Worm (Caenorhabditis elegans) whole organism, L1 larva: ENCODE results near the gene cdl-1.

ENCODE experiments used
- C34B4.2 ChIP-seq: sonication (generic microtip); optimal IDR thresholded peaks from 2 replicates; lab custom pipeline; 2017; ENCODE audit warnings: mild to moderate bottlenecking, missing genetic modification characterization, missing compliant biosample characterization
- F16B12.6 ChIP-seq: fragments of 150-350 bp; optimal IDR thresholded peaks from 2 replicates; lab custom pipeline; 2014; ENCODE audit warnings: missing biosample characterization, missing genetic modification characterization
- Y116A8C.19 ChIP-seq: sonication (generic microtip); optimal IDR thresholded peaks from 2 replicates; lab custom pipeline; 2016; ENCODE audit warnings: missing compliant biosample characterization, missing genetic modification characterization, borderline replicate concordance
- blmp-1 ChIP-seq: fragments of 150-350 bp; optimal IDR thresholded peaks from 2 replicates; lab custom pipeline; 2014; ENCODE audit warnings: missing biosample characterization, missing genetic modification characterization
- ceh-63 ChIP-seq: fragments of 200-800 bp; sonication (Bioruptor generic); optimal IDR thresholded peaks from 2 replicates; lab custom pipeline; 2018; ENCODE audit warnings: mild to moderate bottlenecking, missing genetic modification characterization, missing compliant biosample characterization
- ceh-8 ChIP-seq: fragments of 200-800 bp; sonication (Bioruptor generic); optimal IDR thresholded peaks from 2 replicates; lab custom pipeline; 2018; ENCODE audit warnings: mild to moderate bottlenecking, missing genetic modification characterization, moderate library complexity, missing compliant biosample characterization
- ceh-82 ChIP-seq, 3 experiments: fragments of 150-350 bp in 1 of 3; sonication (generic microtip) in 2 of 3; optimal IDR thresholded peaks; 2 replicates each; lab custom pipeline; 2014 to 2017; ENCODE audit warnings: missing biosample characterization in 3 of 3, missing genetic modification characterization in 3 of 3
- ceh-88 ChIP-seq: fragments of 200-800 bp; sonication (Bioruptor generic); IDR thresholded peaks from 2 replicates; pipeline ENCODE4 v1.3.6; 2022; ENCODE audit warnings: missing genetic modification characterization, missing compliant biosample characterization
- dpl-1 ChIP-seq, 3 experiments: fragments of 150-350 bp in 2 of 3; sonication (generic microtip) in 1 of 3; optimal IDR thresholded peaks; 2 replicates each; lab custom pipeline; 2014 to 2017; ENCODE audit warnings: missing biosample characterization in 3 of 3, missing genetic modification characterization in 3 of 3, missing genetic modification reagents in 3 of 3
- dsc-1 ChIP-seq: sonication (generic microtip); optimal IDR thresholded peaks from 2 replicates; lab custom pipeline; 2016; ENCODE audit warnings: mild to moderate bottlenecking, missing genetic modification characterization, missing compliant biosample characterization
- efl-1 ChIP-seq, 4 experiments: fragments of 150-350 bp; optimal IDR thresholded peaks in 3 of 4; peaks in 1 of 4; 1 replicate in 1 of 4; 2 replicates in 3 of 4; lab custom pipeline; 2014; ENCODE audit warnings: missing biosample characterization in 2 of 4, missing genetic modification characterization in 2 of 4, missing genetic modification reagents in 2 of 4
- elt-3 ChIP-seq, 6 experiments: fragments of 150-350 bp in 1 of 6; sonication (generic microtip); optimal IDR thresholded peaks; 2 replicates each; lab custom pipeline; 2017 to 2018; ENCODE audit warnings: missing biosample characterization in 6 of 6, missing genetic modification characterization in 6 of 6, inconsistent platforms in 1 of 6
- fkh-10 ChIP-seq: sonication (generic microtip); optimal IDR thresholded peaks from 2 replicates; lab custom pipeline; 2017; ENCODE audit warnings: missing biosample characterization, missing genetic modification reagents, missing genetic modification characterization
- fkh-8 ChIP-seq: sonication (generic microtip); optimal IDR thresholded peaks from 2 replicates; lab custom pipeline; 2016; ENCODE audit warnings: mild to moderate bottlenecking, missing genetic modification characterization, missing compliant biosample characterization
- fos-1 ChIP-seq: fragments of 150-350 bp; optimal IDR thresholded peaks from 2 replicates; lab custom pipeline; 2014; ENCODE audit warnings: missing biosample characterization, missing genetic modification characterization
- hlh-4 ChIP-seq: sonication (generic microtip); optimal IDR thresholded peaks from 2 replicates; lab custom pipeline; 2016; ENCODE audit warnings: mild to moderate bottlenecking, missing genetic modification characterization, missing compliant biosample characterization
- irx-1 ChIP-seq: sonication (generic microtip); optimal IDR thresholded peaks from 2 replicates; lab custom pipeline; 2016; ENCODE audit warnings: missing genetic modification characterization, missing compliant biosample characterization
- isw-1 ChIP-seq: fragments of 200-800 bp; sonication (Bioruptor generic); IDR thresholded peaks from 2 replicates; pipeline ENCODE4 v1.3.6; 2022; ENCODE audit warnings: missing genetic modification characterization, missing compliant biosample characterization
- lin-15B ChIP-seq: fragments of 150-350 bp; sonication (generic microtip); optimal IDR thresholded peaks from 3 replicates; lab custom pipeline; 2014; ENCODE audit warnings: missing biosample characterization, missing genetic modification characterization
- lin-35 ChIP-seq, 2 experiments: fragments of 150-350 bp; optimal IDR thresholded peaks; 2 replicates each; lab custom pipeline; 2014; ENCODE audit warnings: missing biosample characterization in 2 of 2, missing genetic modification characterization in 2 of 2, missing genetic modification reagents in 2 of 2
- lsy-2 ChIP-seq, 2 experiments: fragments of 150-350 bp; optimal IDR thresholded peaks; 2 replicates each; lab custom pipeline; 2014; ENCODE audit warnings: missing biosample characterization in 2 of 2, missing genetic modification characterization in 2 of 2
- mep-1 ChIP-seq: fragments of 150-350 bp; optimal IDR thresholded peaks from 2 replicates; lab custom pipeline; 2014; ENCODE audit warnings: missing biosample characterization, missing genetic modification characterization
- nhr-11 ChIP-seq: fragments of 150-350 bp; optimal IDR thresholded peaks from 2 replicates; lab custom pipeline; 2014; ENCODE audit warnings: missing biosample characterization, missing genetic modification characterization
- nhr-12 ChIP-seq: sonication (generic microtip); optimal IDR thresholded peaks from 2 replicates; lab custom pipeline; 2017; ENCODE audit warnings: missing biosample characterization, missing genetic modification characterization
- nhr-71 ChIP-seq: sonication (generic microtip); optimal IDR thresholded peaks from 2 replicates; lab custom pipeline; 2016; ENCODE audit warnings: mild to moderate bottlenecking, missing genetic modification characterization, moderate library complexity, missing compliant biosample characterization
- rnt-1 ChIP-seq: sonication (generic microtip); optimal IDR thresholded peaks from 2 replicates; lab custom pipeline; 2016; ENCODE audit warnings: mild to moderate bottlenecking, missing genetic modification characterization, moderate library complexity, missing compliant biosample characterization
- skn-1 ChIP-seq: fragments of 150-350 bp; optimal IDR thresholded peaks from 2 replicates; lab custom pipeline; 2014; ENCODE audit warnings: missing biosample characterization, missing genetic modification characterization
- snpc-4 ChIP-seq: fragments of 150-350 bp; optimal IDR thresholded peaks from 2 replicates; lab custom pipeline; 2014; ENCODE audit warnings: missing biosample characterization, missing genetic modification characterization
- snu-23 ChIP-seq: sonication (generic microtip); optimal IDR thresholded peaks from 2 replicates; lab custom pipeline; 2016; ENCODE audit warnings: missing genetic modification characterization, missing compliant biosample characterization
- sptf-1 ChIP-seq: fragments of 150-350 bp; optimal IDR thresholded peaks from 2 replicates; lab custom pipeline; 2014; ENCODE audit warnings: missing biosample characterization, missing genetic modification characterization
- sup-37 ChIP-seq: fragments of 200-800 bp; sonication (Bioruptor generic); optimal IDR thresholded peaks from 2 replicates; lab custom pipeline; 2018; ENCODE audit warnings: mild to moderate bottlenecking, missing genetic modification characterization, missing compliant biosample characterization
- swsn-7 ChIP-seq: sonication (generic microtip); optimal IDR thresholded peaks from 2 replicates; lab custom pipeline; 2016; ENCODE audit warnings: missing genetic modification characterization, missing compliant biosample characterization
- unc-86 ChIP-seq: sonication (generic microtip); optimal IDR thresholded peaks from 2 replicates; lab custom pipeline; 2016; ENCODE audit warnings: missing genetic modification characterization, missing compliant biosample characterization
- zag-1 ChIP-seq: fragments of 150-350 bp; optimal IDR thresholded peaks from 2 replicates; lab custom pipeline; 2014; ENCODE audit warnings: missing biosample characterization, missing genetic modification characterization
- ztf-4 ChIP-seq: fragments of 150-350 bp; optimal IDR thresholded peaks from 2 replicates; lab custom pipeline; 2014; ENCODE audit warnings: missing biosample characterization, missing genetic modification characterization

The cdl-1 gene

DNA sequence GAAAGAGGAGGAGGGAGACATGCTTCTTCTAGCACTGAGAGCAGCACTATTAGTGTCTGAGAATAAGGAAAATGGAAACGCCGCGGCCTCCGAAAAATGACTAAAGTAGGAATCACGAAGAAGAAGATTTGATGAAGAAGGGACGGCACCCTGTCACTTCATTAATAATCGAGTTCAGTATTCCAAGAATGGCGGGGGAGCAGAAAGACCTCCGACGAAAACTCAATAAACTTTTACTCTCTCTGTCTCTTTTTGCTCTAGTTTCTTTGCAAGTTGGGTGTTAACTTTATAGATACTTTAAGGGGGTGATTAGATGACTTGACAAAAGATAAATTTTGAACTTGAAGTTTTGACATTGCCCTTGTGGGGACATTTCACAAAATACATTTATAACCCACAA lies 16.0 kb upstream of the cdl-1 start (continued):
- TF ChIP-seq lsy-2 (tag; optimal IDR thresholded peaks at IDR 0.05; lab: Kevin White, UChicago): no peak
- no peak for TF ChIP-seq snpc-4 (tag; lab: Kevin White, UChicago)
- no peak for TF ChIP-seq elt-3 (tag; optimal IDR thresholded peaks at IDR 0.05; lab: Kevin White, UChicago)
- TF ChIP-seq irx-1 (tag; lab: Kevin White, UChicago): no peak
- no peak for TF ChIP-seq Y116A8C.19 (tag; lab: Kevin White, UChicago)
- peak; percentile 24 for TF ChIP-seq fkh-10 (GFP tag; lab: Kevin White, UChicago)
- peak; percentile 11 for TF ChIP-seq rnt-1
- TF ChIP-seq sup-37 (GFP tag; lab: Kevin White, UChicago): no peak
- TF ChIP-seq lin-15B (tag; lab: Kevin White, UChicago): no peak
- no peak for TF ChIP-seq mep-1

- TF ChIP-seq nhr-12: no peak
- no peak for TF ChIP-seq dsc-1 (tag; lab: Kevin White, UChicago)
- no peak for TF ChIP-seq efl-1 (optimal IDR thresholded peaks at IDR 0.05; lab: Kevin White, UChicago)
- no peak for TF ChIP-seq efl-1 (GFP tag; optimal IDR thresholded peaks at IDR 0.05 in 1 of 2; lab: Kevin White, UChicago)
- TF ChIP-seq, all 84 proteins: peak for 0
Observed at ce11 chrII:10778026-10778425, 7.2 kb upstream of the cdl-1 start, which contains the start of gene mpz-1. mpz-1 (minus strand) TSS chrII:10778126.

- TF ChIP-seq snu-23 (GFP tag; lab: Kevin White, UChicago) (peak; percentile 29), fkh-10 (GFP tag; lab: Kevin White, UChicago) (no peak), fkh-8 (tag; lab: Kevin White, UChicago) (no peak), nhr-12 (no peak), C34B4.2 (tag; lab: Kevin White, UChicago) (no peak), F16B12.6 (tag; lab: Kevin White, UChicago) (peak; percentile 82), lin-35 (GFP tag; optimal IDR thresholded peaks at IDR 0.05; lab: Kevin White, UChicago) (peak; percentile 77 to 93), hlh-4 (no peak), blmp-1 (tag; lab: Kevin White, UChicago) (peak; percentile 13), ceh-8 (GFP tag; lab: Kevin White, UChicago) (no peak), dpl-1 (GFP tag; optimal IDR thresholded peaks at IDR 0.05; lab: Kevin White, UChicago) (peak; percentile 81 to 90 (median 86)), swsn-7 (tag; lab: Kevin White, UChicago) (no peak), efl-1 (optimal IDR thresholded peaks at IDR 0.05; lab: Kevin White, UChicago) (peak; percentile 86 to 88), efl-1 (GFP tag; optimal IDR thresholded peaks at IDR 0.05 in 1 of 2; lab: Kevin White, UChicago) (peak; percentile 87 to 99), lsy-2 (tag; optimal IDR thresholded peaks at IDR 0.05; lab: Kevin White, UChicago) (peak; percentile 4 to 58), skn-1 (tag; lab: Kevin White, UChicago) (peak; percentile 9), nhr-71 (tag; lab: Kevin White, UChicago) (peak; percentile 21)
Observed at ce11 chrII:10783201-10783962, 1.9 kb upstream of the cdl-1 start, which contains the start of gene ect-2. ect-2 (minus strand) TSS chrII:10783962.

ce11 chrII:10784248-10784647 lies 1.0 kb upstream of the cdl-1 start:
- TF ChIP-seq nhr-11 (tag; lab: Kevin White, UChicago) (no peak), lin-15B (tag; lab: Kevin White, UChicago) (no peak), skn-1 (tag; lab: Kevin White, UChicago) (no peak), efl-1 (optimal IDR thresholded peaks at IDR 0.05; lab: Kevin White, UChicago) (no peak), efl-1 (GFP tag; optimal IDR thresholded peaks at IDR 0.05 in 1 of 2; lab: Kevin White, UChicago) (peak in 1 of 2 experiments; percentile 41), fos-1 (no peak), ceh-88 (GFP tag; lab: Robert Waterston, UW) (no peak)

DNA sequence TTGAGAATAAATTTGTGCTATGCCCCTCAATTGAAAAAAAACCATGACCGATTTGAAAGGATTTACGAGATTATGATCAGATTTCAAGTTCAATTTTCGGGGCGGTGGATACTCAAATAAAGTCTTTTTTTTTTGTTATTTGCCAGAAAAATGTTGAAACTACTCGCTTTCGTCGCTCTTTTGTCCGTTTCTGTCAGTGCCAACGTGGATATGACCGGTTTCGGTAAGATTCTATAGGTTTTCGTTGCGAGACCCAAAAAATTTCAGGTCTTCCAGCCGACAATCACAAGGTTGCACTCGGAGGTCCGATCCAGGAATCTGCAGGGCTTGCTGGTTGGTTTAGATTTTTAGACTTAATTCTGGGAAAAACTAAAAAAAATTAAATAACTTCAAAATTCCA lies 2.0 kb downstream of the cdl-1 start, which contains the start of gene tag-209:
tag-209 (plus strand) TSS at position 73 of the 400 bp plus-strand sequence.
- TF ChIP-seq Y116A8C.19 (tag; lab: Kevin White, UChicago) (no peak), isw-1 (GFP tag; lab: Robert Waterston, UW) (no peak), sptf-1 (tag; lab: Kevin White, UChicago) (no peak), unc-86 (tag; lab: Kevin White, UChicago) (no peak), nhr-11 (tag; lab: Kevin White, UChicago) (no peak), ceh-63 (GFP tag; lab: Kevin White, UChicago) (no peak), fkh-10 (GFP tag; lab: Kevin White, UChicago) (no peak), ceh-82 (tag; optimal IDR thresholded peaks at IDR 0.05; lab: Kevin White, UChicago) (no peak), zag-1 (tag; lab: Kevin White, UChicago) (no peak), ztf-4 (tag; lab: Kevin White, UChicago) (no peak)
- TF ChIP-seq, all 84 proteins: peak for 0
